Worm (Caenorhabditis elegans) whole organism, mixed stage, embryonic: ENCODE results near the gene dac-1.

Experiments used
- M03D4.4 ChIP-seq: sonication (generic microtip); optimal IDR thresholded peaks from 2 replicates; lab custom pipeline; 2017; ENCODE audit warnings: mild to moderate bottlenecking, missing genetic modification characterization, missing compliant biosample characterization
- bed-3 ChIP-seq: fragments of 200-800 bp; sonication (Bioruptor generic); optimal IDR thresholded peaks from 3 replicates; lab custom pipeline; 2018; ENCODE audit warnings: mild to moderate bottlenecking, missing genetic modification characterization, moderate library complexity, missing compliant biosample characterization
- blmp-1 ChIP-seq: fragments of 150-350 bp; optimal IDR thresholded peaks from 2 replicates; lab custom pipeline; 2014; ENCODE audit warnings: missing biosample characterization, missing genetic modification characterization
- ceh-39 ChIP-seq: fragments of 150-350 bp; optimal IDR thresholded peaks from 2 replicates; lab custom pipeline; 2014; ENCODE audit warnings: missing biosample characterization, missing genetic modification characterization
- ceh-43 ChIP-seq: fragments of 200-800 bp; sonication (Bioruptor generic); optimal IDR thresholded peaks from 2 replicates; lab custom pipeline; 2018; ENCODE audit warnings: mild to moderate bottlenecking, missing genetic modification characterization, moderate library complexity, missing compliant biosample characterization
- ceh-83 ChIP-seq: fragments of 200-800 bp; sonication (Bioruptor generic); optimal IDR thresholded peaks from 2 replicates; lab custom pipeline; 2018; ENCODE audit warnings: mild to moderate bottlenecking, missing genetic modification characterization, missing compliant biosample characterization
- ces-1 ChIP-seq: fragments of 150-350 bp; optimal IDR thresholded peaks from 2 replicates; lab custom pipeline; 2014; ENCODE audit warnings: missing biosample characterization, missing genetic modification reagents, missing genetic modification characterization
- cnd-1 ChIP-seq: fragments of 200-800 bp; sonication (Bioruptor generic); optimal IDR thresholded peaks from 2 replicates; lab custom pipeline; 2018; ENCODE audit warnings: mild to moderate bottlenecking, missing genetic modification characterization, missing compliant biosample characterization
- drap-1 ChIP-seq: fragments of 200-800 bp; sonication (Bioruptor generic); optimal IDR thresholded peaks from 3 replicates; lab custom pipeline; 2018; ENCODE audit warnings: mild to moderate bottlenecking, missing genetic modification characterization, missing compliant biosample characterization
- elt-3 ChIP-seq: fragments of 150-350 bp; optimal IDR thresholded peaks from 2 replicates; lab custom pipeline; 2014; ENCODE audit warnings: missing biosample characterization, missing genetic modification characterization
- ham-2 ChIP-seq: fragments of 200-800 bp; sonication (Bioruptor generic); optimal IDR thresholded peaks from 2 replicates; lab custom pipeline; 2018; ENCODE audit warnings: mild to moderate bottlenecking, missing genetic modification characterization, missing compliant biosample characterization
- hlh-1 ChIP-seq: fragments of 150-350 bp; optimal IDR thresholded peaks from 2 replicates; lab custom pipeline; 2014; ENCODE audit warnings: missing biosample characterization, missing genetic modification reagents, missing genetic modification characterization
- lin-13 ChIP-seq: fragments of 150-350 bp; optimal IDR thresholded peaks from 2 replicates; lab custom pipeline; 2014; ENCODE audit warnings: missing biosample characterization, missing genetic modification characterization
- lin-32 ChIP-seq: fragments of 200-800 bp; sonication (Bioruptor generic); optimal IDR thresholded peaks from 2 replicates; lab custom pipeline; 2018; ENCODE audit warnings: mild to moderate bottlenecking, missing genetic modification characterization, missing compliant biosample characterization
- lsy-2 ChIP-seq: fragments of 150-350 bp; optimal IDR thresholded peaks from 2 replicates; lab custom pipeline; 2014; ENCODE audit warnings: missing biosample characterization, missing genetic modification characterization
- mab-5 ChIP-seq: fragments of 150-350 bp; optimal IDR thresholded peaks from 2 replicates; lab custom pipeline; 2014; ENCODE audit warnings: missing biosample characterization, missing genetic modification characterization
- mep-1 ChIP-seq: fragments of 150-350 bp; optimal IDR thresholded peaks from 2 replicates; lab custom pipeline; 2017; ENCODE audit warnings: missing biosample characterization, missing genetic modification reagents, missing genetic modification characterization, inconsistent platforms
- mls-2 ChIP-seq: sonication (generic microtip); optimal IDR thresholded peaks from 2 replicates; lab custom pipeline; 2016; ENCODE audit warnings: mild to moderate bottlenecking, missing genetic modification characterization, moderate library complexity, missing compliant biosample characterization
- nhr-12 ChIP-seq: fragments of 150-350 bp; optimal IDR thresholded peaks from 2 replicates; lab custom pipeline; 2014; ENCODE audit warnings: missing biosample characterization, missing genetic modification characterization
- nhr-2 ChIP-seq: fragments of 150-350 bp; optimal IDR thresholded peaks from 2 replicates; lab custom pipeline; 2014; ENCODE audit warnings: missing biosample characterization, missing genetic modification characterization
- nhr-237 ChIP-seq: fragments of 150-350 bp; optimal IDR thresholded peaks from 2 replicates; lab custom pipeline; 2014; ENCODE audit warnings: missing biosample characterization, missing genetic modification characterization
- nhr-28 ChIP-seq: fragments of 150-350 bp; optimal IDR thresholded peaks from 2 replicates; lab custom pipeline; 2014; ENCODE audit warnings: missing biosample characterization, missing genetic modification characterization
- pha-4 ChIP-seq: fragments of 150-350 bp; optimal IDR thresholded peaks from 2 replicates; lab custom pipeline; 2018; ENCODE audit warnings: missing biosample characterization, missing genetic modification reagents, missing genetic modification characterization
- sem-2 ChIP-seq: fragments of 200-800 bp; sonication (Bioruptor generic); optimal IDR thresholded peaks from 2 replicates; lab custom pipeline; 2018; ENCODE audit warnings: mild to moderate bottlenecking, missing genetic modification characterization, missing compliant biosample characterization
- snpc-4 ChIP-seq: fragments of 150-350 bp; optimal IDR thresholded peaks from 2 replicates; lab custom pipeline; 2014; ENCODE audit warnings: missing biosample characterization, missing genetic modification characterization
- tbx-8 ChIP-seq: fragments of 200-800 bp; sonication (Bioruptor generic); optimal IDR thresholded peaks from 2 replicates; lab custom pipeline; 2018; ENCODE audit warnings: mild to moderate bottlenecking, missing genetic modification characterization, moderate library complexity, missing compliant biosample characterization
- unc-120 ChIP-seq: sonication (generic microtip); optimal IDR thresholded peaks from 2 replicates; lab custom pipeline; 2017; ENCODE audit warnings: missing genetic modification characterization, missing compliant biosample characterization; ENCODE audit not compliant: poor library complexity, severe bottlenecking
- unc-62 ChIP-seq: fragments of 150-350 bp; optimal IDR thresholded peaks from 2 replicates; lab custom pipeline; 2014; ENCODE audit warnings: missing biosample characterization, missing genetic modification reagents, missing genetic modification characterization
- zip-8 ChIP-seq: fragments of 150-350 bp; optimal IDR thresholded peaks from 2 replicates; lab custom pipeline; 2014; ENCODE audit warnings: missing biosample characterization, missing genetic modification characterization
- ztf-11 ChIP-seq: fragments of 150-350 bp; optimal IDR thresholded peaks from 2 replicates; lab custom pipeline; 2014; ENCODE audit warnings: missing biosample characterization, missing genetic modification characterization

The dac-1 gene

DNA sequence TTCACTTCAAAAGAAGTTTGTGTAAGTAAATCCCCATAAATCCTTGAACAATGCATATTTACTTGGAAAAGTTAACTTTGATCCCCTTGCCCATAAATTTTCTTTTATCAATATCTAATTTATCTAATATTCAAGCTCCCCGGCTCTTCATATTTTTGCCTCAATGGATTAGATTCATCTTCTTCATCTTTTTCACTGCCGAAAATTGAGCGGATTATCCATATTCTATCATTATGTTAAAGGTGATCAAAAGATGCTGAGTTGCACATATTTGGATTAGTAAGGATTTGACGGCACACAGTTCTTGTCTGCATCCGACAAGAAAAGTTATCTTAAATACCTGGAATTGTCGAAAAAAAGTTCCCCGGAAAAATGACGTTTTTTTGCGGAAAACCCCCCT lies 25.4 kb upstream of the dac-1 start:
- TF ChIP-seq ceh-43 (GFP tag; lab: Kevin White, UChicago) (no peak), ham-2 (GFP tag; lab: Kevin White, UChicago) (no peak), zip-8 (tag; lab: Kevin White, UChicago) (no peak), drap-1 (GFP tag; lab: Kevin White, UChicago) (no peak), nhr-12 (tag; lab: Kevin White, UChicago) (no peak), mab-5 (tag; lab: Kevin White, UChicago) (no peak), tbx-8 (no peak), mls-2 (tag; lab: Kevin White, UChicago) (no peak), unc-120 (tag; lab: Kevin White, UChicago) (no peak), nhr-28 (tag; lab: Kevin White, UChicago) (no peak), ztf-11 (tag; lab: Kevin White, UChicago) (no peak), nhr-2 (tag; lab: Kevin White, UChicago) (no peak), lin-13 (no peak)

DNA sequence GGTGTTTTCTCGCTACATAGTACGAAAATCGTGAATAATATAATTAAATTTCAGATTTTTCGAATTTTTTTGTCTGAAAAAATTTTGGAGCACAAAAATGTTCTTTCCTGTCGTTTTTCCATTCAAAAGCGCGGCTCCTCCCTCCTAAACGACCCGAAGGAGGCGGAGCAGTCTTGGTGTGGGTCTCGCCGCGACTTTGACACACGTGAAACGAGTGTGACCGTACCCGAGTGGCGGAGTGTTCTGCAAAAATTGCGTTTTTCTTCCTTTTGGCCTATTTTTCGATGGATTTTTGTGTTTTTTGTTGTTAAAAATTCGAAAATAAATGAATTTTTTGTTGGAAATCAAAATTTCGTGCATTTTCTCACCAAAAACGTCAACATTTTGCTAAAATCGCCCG lies 22.4 kb upstream of the dac-1 start, which contains the start of gene snt-2:
snt-2 (minus strand) TSS at position 139 of the 400 bp plus-strand sequence.
- TF ChIP-seq snpc-4 (tag; lab: Kevin White, UChicago), result no peak
- no peak for TF ChIP-seq ceh-43 (GFP tag; lab: Kevin White, UChicago)
- no peak for TF ChIP-seq M03D4.4 (tag; lab: Kevin White, UChicago)
- no peak for TF ChIP-seq nhr-2 (tag; lab: Kevin White, UChicago)
- TF ChIP-seq lin-13, result peak; percentile 60
- TF ChIP-seq ceh-83, result no peak
- TF ChIP-seq ceh-39 (tag; lab: Kevin White, UChicago), result peak; percentile 24
- TF ChIP-seq ces-1, result peak; percentile 27
- TF ChIP-seq mep-1 (tag; lab: Kevin White, UChicago), result peak; percentile 71
- peak; percentile 97 for TF ChIP-seq lsy-2 (tag; lab: Kevin White, UChicago)
- TF ChIP-seq mab-5 (tag; lab: Kevin White, UChicago), result no peak
- no peak for TF ChIP-seq lin-32
- peak; percentile 60 for TF ChIP-seq pha-4 (tag; lab: Kevin White, UChicago)
- no peak for TF ChIP-seq bed-3 (GFP tag; lab: Kevin White, UChicago)
- no peak for TF ChIP-seq unc-62 (GFP tag; lab: Kevin White, UChicago)
- TF ChIP-seq nhr-237 (tag; lab: Kevin White, UChicago), result peak; percentile 60
- peak; percentile 42 for TF ChIP-seq hlh-1 (tag; lab: Kevin White, UChicago)
- TF ChIP-seq tbx-8, result no peak
- TF ChIP-seq blmp-1 (tag; lab: Kevin White, UChicago), result no peak
- TF ChIP-seq sem-2, result no peak
- TF ChIP-seq nhr-12 (tag; lab: Kevin White, UChicago), result no peak
- TF ChIP-seq, all 35 proteins: peak for 8

DNA sequence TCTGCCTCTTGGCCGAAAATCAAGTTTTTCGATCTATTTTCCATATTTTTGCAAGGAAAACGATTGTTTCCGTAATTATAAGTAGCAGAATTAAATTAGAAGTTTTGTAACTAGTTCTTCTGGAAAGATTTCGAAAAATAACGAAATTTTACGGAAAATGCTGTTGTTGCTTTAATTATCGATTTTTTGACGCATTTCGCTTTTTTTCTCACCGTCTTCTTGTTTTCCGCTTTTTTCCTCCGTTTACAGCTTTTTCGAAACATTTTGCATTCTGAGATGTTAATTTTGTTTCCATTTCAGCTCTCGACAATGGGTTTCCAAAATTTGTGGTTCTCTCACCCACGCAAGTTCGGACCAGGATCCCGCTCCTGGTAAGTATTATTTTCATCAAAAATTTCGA lies 21.9 kb upstream of the dac-1 start, which contains the start of gene rps-29:
rps-29 (plus strand) TSS at position 301 of the 400 bp plus-strand sequence.
- TF ChIP-seq drap-1 (GFP tag; lab: Kevin White, UChicago), result no peak
- no peak for TF ChIP-seq ces-1
- no peak for TF ChIP-seq nhr-237 (tag; lab: Kevin White, UChicago)
- TF ChIP-seq blmp-1 (tag; lab: Kevin White, UChicago), result no peak
- no peak for TF ChIP-seq ceh-43 (GFP tag; lab: Kevin White, UChicago)

DNA sequence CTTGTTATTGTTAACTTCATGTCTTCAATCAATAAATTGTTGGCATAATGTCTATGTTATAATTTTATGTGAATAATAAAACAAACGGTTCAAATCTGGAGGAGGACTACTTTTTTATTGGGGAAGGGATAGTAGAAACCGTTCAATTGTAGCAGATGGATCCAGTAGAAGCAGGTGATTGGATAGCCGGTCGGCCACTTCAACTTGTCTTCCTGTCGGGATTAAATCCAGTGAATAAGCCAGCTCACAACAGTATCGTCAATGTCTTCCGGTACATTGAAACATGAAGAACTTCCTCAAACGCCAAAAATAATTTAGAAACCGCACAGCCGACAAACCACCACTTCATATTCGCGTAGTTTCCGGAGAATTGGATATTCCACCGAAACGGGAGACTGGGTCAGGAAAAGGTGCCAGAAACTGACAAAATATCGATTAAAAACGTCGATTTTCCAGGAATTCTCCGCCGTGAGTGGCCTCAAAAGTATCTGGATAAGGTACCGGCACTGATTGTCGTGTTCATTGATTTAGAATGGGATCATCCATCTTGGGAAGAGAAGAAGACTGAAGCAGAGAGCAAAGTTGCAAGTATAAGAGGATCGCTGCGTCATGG lies 20.9 kb upstream of the dac-1 start, which contains the start of gene trpp-11:
trpp-11 (plus strand) TSS at position 153 of the 613 bp plus-strand sequence.
- TF ChIP-seq sem-2, result no peak
- TF ChIP-seq M03D4.4 (tag; lab: Kevin White, UChicago), result no peak
- no peak for TF ChIP-seq mab-5 (tag; lab: Kevin White, UChicago)
- TF ChIP-seq cnd-1 (tag; lab: Kevin White, UChicago), result no peak
- no peak for TF ChIP-seq unc-62 (GFP tag; lab: Kevin White, UChicago)
- TF ChIP-seq hlh-1 (tag; lab: Kevin White, UChicago), result no peak
- TF ChIP-seq ham-2 (GFP tag; lab: Kevin White, UChicago), result no peak
- TF ChIP-seq blmp-1 (tag; lab: Kevin White, UChicago), result no peak
- no peak for TF ChIP-seq lin-32

DNA sequence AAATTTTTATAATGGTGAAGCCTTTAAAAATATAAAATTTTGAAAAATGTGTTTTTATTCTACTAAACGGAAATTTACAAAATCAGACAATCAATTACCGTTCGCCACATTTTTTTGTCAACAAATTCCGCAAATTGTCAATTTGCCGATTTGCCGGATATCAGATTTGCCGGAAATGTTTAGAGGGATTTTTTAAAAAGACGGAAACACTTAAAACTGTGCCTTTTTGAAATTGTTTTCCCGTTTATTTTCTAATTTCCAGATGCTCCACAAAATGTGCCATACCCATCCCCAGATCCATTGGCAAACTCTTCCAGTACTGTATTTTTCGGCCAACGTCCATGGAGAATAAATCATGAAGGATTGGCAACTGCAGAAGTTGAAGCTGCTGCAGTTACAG lies 18.4 kb upstream of the dac-1 start:
- TF ChIP-seq sem-2 (no peak), unc-62 (GFP tag; lab: Kevin White, UChicago) (no peak), nhr-12 (tag; lab: Kevin White, UChicago) (no peak), nhr-237 (tag; lab: Kevin White, UChicago) (no peak), elt-3 (no peak)
